ENCODE assay signal across 3 fruit fly cellular contexts in genomic region chr2L:901363-901762, dm6.
TF ChIP-seq lines count a peak whose summit lies in the region.
"Not testable (repeated sequence)": the region's sequence is repeated elsewhere in the genome, so short reads cannot be mapped to it uniquely, and the experiment has no call there.

No protein-coding gene starts in this region.

- not testable (repeated sequence) for TF ChIP-seq CTCF in whole organism, embryonic (GFP tag; optimal IDR thresholded peaks at IDR 0.05; lab: Kevin White, UChicago)

TF ChIP-seq in whole organism, embryonic, 481 proteins besides CTCF, POLR2A, EP300 and RAD21 (continues in another document):
- TF ChIP-seq chif (GFP tag; optimal IDR thresholded peaks at IDR 0.05; lab: Kevin White, UChicago) (peak; percentile 19 to 43), CG8924 (tag; optimal IDR thresholded peaks at IDR 0.05; lab: Kevin White, UChicago) (peak; percentile 3), bcd (GFP tag; optimal IDR thresholded peaks at IDR 0.05; lab: Kevin White, UChicago) (peak; percentile 21), phol (tag; optimal IDR thresholded peaks at IDR 0.05; lab: Kevin White, UChicago) (peak; percentile 17), H15 (GFP tag; IDR thresholded peaks at IDR 0.05; lab: Robert Waterston, UW) (0 out of 3 replicates have a peak, but pooled peaks have one; percentile 37), D (GFP tag; optimal IDR thresholded peaks at IDR 0.05; lab: Kevin White, UChicago) (peak; percentile 18), mld (GFP tag; IDR thresholded peaks at IDR 0.05; lab: Robert Waterston, UW; ENCODE audit: partially characterized antibody) (0 out of 3 replicates have a peak, but pooled peaks have one; percentile 27), CG8281 (tag; optimal IDR thresholded peaks at IDR 0.05; lab: Kevin White, UChicago) (peak; percentile 94), CG15696 (tag; optimal IDR thresholded peaks at IDR 0.05; lab: Kevin White, UChicago) (peak; percentile 71), CG10979 (tag; optimal IDR thresholded peaks at IDR 0.05; lab: Kevin White, UChicago) (peak; percentile 50), Mad (GFP tag; optimal IDR thresholded peaks at IDR 0.05; lab: Kevin White, UChicago) (peak; percentile 20), E2f1 (GFP tag; IDR thresholded peaks at IDR 0.05; lab: Robert Waterston, UW) (peak; percentile 34; the same call in 1 of the 2 replicates), bsh (GFP tag; optimal IDR thresholded peaks at IDR 0.05; lab: Kevin White, UChicago) (peak in 1 of 2 experiments; percentile 62), CG10209 (GFP tag; optimal IDR thresholded peaks at IDR 0.05; lab: Kevin White, UChicago) (peak; percentile 52), CG6791 (GFP tag; IDR thresholded peaks at IDR 0.05; lab: Robert Waterston, UW; ENCODE audit: partially characterized antibody) (peak; percentile 50; the same call in 1 of the 3 replicates), Antp (GFP tag; optimal IDR thresholded peaks at IDR 0.05; lab: Kevin White, UChicago) (peak; percentile 57), CG1603 (tag; optimal IDR thresholded peaks at IDR 0.05; lab: Kevin White, UChicago) (peak; percentile 51), CG4820 (GFP tag; optimal IDR thresholded peaks at IDR 0.05; lab: Kevin White, UChicago) (peak; percentile 28), ems (GFP tag; optimal IDR thresholded peaks at IDR 0.05; lab: Kevin White, UChicago) (peak; percentile 11), CG2199 (GFP tag; IDR thresholded peaks at IDR 0.05; lab: Robert Waterston, UW) (peak; percentile 88; the same call in 2 of the 3 replicates), Bgb (GFP tag; IDR thresholded peaks at IDR 0.05; lab: Robert Waterston, UW; ENCODE audit: partially characterized antibody) (peak; percentile 37; the same call in 1 of the 2 replicates), sob (GFP tag; IDR thresholded peaks at IDR 0.05; lab: Robert Waterston, UW) (peak; percentile 55; the same call in 1 of the 2 replicates), CG7839 (tag; optimal IDR thresholded peaks at IDR 0.05; lab: Kevin White, UChicago) (peak; percentile 45), repo (GFP tag; optimal IDR thresholded peaks at IDR 0.05; lab: Kevin White, UChicago) (peak; percentile 3), CG34422 (GFP tag; IDR thresholded peaks at IDR 0.05; lab: Robert Waterston, UW) (peak; percentile 49; the same call in 1 of the 3 replicates)
- TF ChIP-seq D (optimal IDR thresholded peaks at IDR 0.05; lab: Kevin White, UChicago) = not testable (repeated sequence)

TF ChIP-seq in whole organism, prepupa, 60 proteins besides CTCF, POLR2A, EP300 and RAD21:
- TF ChIP-seq lz (GFP tag; optimal IDR thresholded peaks at IDR 0.05; lab: Kevin White, UChicago) (peak; percentile 15), Eip78C (GFP tag; lab: Kevin White, UChicago) (peak; percentile 22), esn (GFP tag; optimal IDR thresholded peaks at IDR 0.05; lab: Kevin White, UChicago) (peak; percentile 36), Met (GFP tag; optimal IDR thresholded peaks at IDR 0.05; lab: Kevin White, UChicago) (peak; percentile 6), topi (GFP tag; optimal IDR thresholded peaks at IDR 0.05; lab: Kevin White, UChicago) (peak; percentile 9), svp (GFP tag; lab: Kevin White, UChicago) (peak; percentile 94), CG6163 (GFP tag; IDR thresholded peaks at IDR 0.05; lab: Robert Waterston, UW) (peak; percentile 8; the same call in 1 of the 3 replicates), CG31627 (GFP tag; optimal IDR thresholded peaks at IDR 0.05; lab: Kevin White, UChicago) (peak; percentile 20), cyc (GFP tag; optimal IDR thresholded peaks at IDR 0.05; lab: Kevin White, UChicago) (peak; percentile 3)
TF ChIP-seq in whole organism, prepupa: peak in this region for 9; not testable (repeated sequence) for 51.

TF ChIP-seq in whole organism, wandering third instar larva, 38 proteins besides CTCF, POLR2A, EP300 and RAD21:
- TF ChIP-seq Rel (GFP tag; optimal IDR thresholded peaks at IDR 0.05; lab: Kevin White, UChicago) = not testable (repeated sequence)
- TF ChIP-seq Rel (tag; optimal IDR thresholded peaks at IDR 0.05; lab: Kevin White, UChicago) (peak; percentile 42), tai (GFP tag; optimal IDR thresholded peaks at IDR 0.05; lab: Kevin White, UChicago) (peak; percentile 11), Hnf4 (GFP tag; optimal IDR thresholded peaks at IDR 0.05; lab: Kevin White, UChicago) (peak; percentile 46), h (GFP tag; optimal IDR thresholded peaks at IDR 0.05; lab: Kevin White, UChicago) (peak; percentile 29), foxo (GFP tag; optimal IDR thresholded peaks at IDR 0.05; lab: Kevin White, UChicago) (peak in 1 of 2 experiments; percentile 21)
TF ChIP-seq in whole organism, wandering third instar larva: peak in this region for 5; not testable (repeated sequence) for 33.
